Worm (Caenorhabditis elegans) whole organism, L3 larva: Measurements from ENCODE around the gene F56D6.6.

ENCODE experiments used
- R02D3.7 ChIP-seq: fragments of 150-350 bp; optimal IDR thresholded peaks from 2 replicates; lab custom pipeline; 2014; ENCODE audit warnings: missing biosample characterization, missing genetic modification characterization
- ZK546.5 ChIP-seq: sonication (generic microtip); optimal IDR thresholded peaks from 2 replicates; lab custom pipeline; 2017; ENCODE audit warnings: missing biosample characterization, missing genetic modification characterization
- aly-2 ChIP-seq: fragments of 150-350 bp; optimal IDR thresholded peaks from 2 replicates; lab custom pipeline; 2014; ENCODE audit warnings: missing biosample characterization, missing genetic modification characterization
- ama-1 ChIP-seq: fragments of 150-350 bp; optimal IDR thresholded peaks from 2 replicates; lab custom pipeline; 2018
- ceh-16 ChIP-seq: sonication (generic microtip); optimal IDR thresholded peaks from 2 replicates; lab custom pipeline; 2017; ENCODE audit warnings: missing biosample characterization, missing genetic modification characterization
- ceh-28 ChIP-seq: fragments of 150-350 bp; optimal IDR thresholded peaks from 2 replicates; lab custom pipeline; 2014; ENCODE audit warnings: missing biosample characterization, missing genetic modification reagents, missing genetic modification characterization
- ceh-82 ChIP-seq: fragments of 150-350 bp; optimal IDR thresholded peaks from 2 replicates; lab custom pipeline; 2014; ENCODE audit warnings: missing biosample characterization, missing genetic modification characterization
- ceh-9 ChIP-seq: sonication (generic microtip); optimal IDR thresholded peaks from 2 replicates; lab custom pipeline; 2018; ENCODE audit warnings: missing biosample characterization, missing genetic modification characterization
- daf-12 ChIP-seq: fragments of 150-350 bp; optimal IDR thresholded peaks from 2 replicates; lab custom pipeline; 2014; ENCODE audit warnings: missing biosample characterization, missing genetic modification reagents, missing genetic modification characterization
- egl-27 ChIP-seq: sonication (generic microtip); optimal IDR thresholded peaks from 4 replicates; lab custom pipeline; 2017; ENCODE audit warnings: missing biosample characterization, missing genetic modification reagents, missing genetic modification characterization
- egl-5 ChIP-seq: fragments of 150-350 bp; optimal IDR thresholded peaks from 2 replicates; lab custom pipeline; 2017; ENCODE audit warnings: missing biosample characterization, missing genetic modification reagents, missing genetic modification characterization, inconsistent platforms
- elt-1 ChIP-seq: fragments of 150-350 bp; optimal IDR thresholded peaks from 2 replicates; lab custom pipeline; 2014; ENCODE audit warnings: missing biosample characterization, missing genetic modification characterization
- elt-2 ChIP-seq: sonication (generic microtip); optimal IDR thresholded peaks from 2 replicates; lab custom pipeline; 2016; ENCODE audit warnings: missing genetic modification reagents, mild to moderate bottlenecking, missing genetic modification characterization, missing compliant biosample characterization
- elt-3 ChIP-seq, 3 experiments: fragments of 150-350 bp in 1 of 3; sonication (generic microtip) in 2 of 3; optimal IDR thresholded peaks; 2 replicates in 2 of 3; 4 replicates in 1 of 3; lab custom pipeline; 2014 to 2017; ENCODE audit warnings: missing biosample characterization in 3 of 3, missing genetic modification characterization in 3 of 3
- eor-1 ChIP-seq, 2 experiments: fragments of 150-350 bp; optimal IDR thresholded peaks; 2 replicates each; lab custom pipeline; 2014 to 2018; ENCODE audit warnings: missing biosample characterization in 2 of 2, missing genetic modification characterization in 2 of 2
- fkh-10 ChIP-seq: sonication (generic microtip); optimal IDR thresholded peaks from 2 replicates; lab custom pipeline; 2017; ENCODE audit warnings: missing biosample characterization, missing genetic modification reagents, missing genetic modification characterization
- fkh-2 ChIP-seq: fragments of 150-350 bp; optimal IDR thresholded peaks from 2 replicates; lab custom pipeline; 2014; ENCODE audit warnings: missing biosample characterization, missing genetic modification reagents, missing genetic modification characterization
- fos-1 ChIP-seq: fragments of 150-350 bp; optimal IDR thresholded peaks from 2 replicates; lab custom pipeline; 2014; ENCODE audit warnings: missing biosample characterization, missing genetic modification characterization
- hmg-11 ChIP-seq: sonication (generic microtip); optimal IDR thresholded peaks from 2 replicates; lab custom pipeline; 2016; ENCODE audit warnings: missing genetic modification characterization, missing compliant biosample characterization
- jun-1 ChIP-seq: fragments of 150-350 bp; optimal IDR thresholded peaks from 2 replicates; lab custom pipeline; 2014; ENCODE audit warnings: missing biosample characterization, missing genetic modification reagents, missing genetic modification characterization
- lin-15B ChIP-seq: fragments of 150-350 bp; optimal IDR thresholded peaks from 2 replicates; lab custom pipeline; 2014; ENCODE audit warnings: missing biosample characterization, missing genetic modification characterization
- lin-39 ChIP-seq: fragments of 150-350 bp; optimal IDR thresholded peaks from 2 replicates; lab custom pipeline; 2018; ENCODE audit warnings: missing biosample characterization, missing genetic modification reagents, missing genetic modification characterization
- lsy-12 ChIP-seq: sonication (generic microtip); optimal IDR thresholded peaks from 2 replicates; lab custom pipeline; 2016; ENCODE audit warnings: mild to moderate bottlenecking, missing genetic modification characterization, missing compliant biosample characterization
- mdl-1 ChIP-seq: fragments of 150-350 bp; optimal IDR thresholded peaks from 2 replicates; lab custom pipeline; 2014; ENCODE audit warnings: missing biosample characterization, missing genetic modification characterization
- mml-1 ChIP-seq: fragments of 150-350 bp; sonication (generic microtip); optimal IDR thresholded peaks from 3 replicates; lab custom pipeline; 2014; ENCODE audit warnings: missing biosample characterization, missing genetic modification characterization
- nfya-1 ChIP-seq: sonication (generic microtip); optimal IDR thresholded peaks from 2 replicates; lab custom pipeline; 2017; ENCODE audit warnings: missing genetic modification characterization, mild to moderate bottlenecking, missing compliant biosample characterization, antibody characterized with exemption, moderate library complexity; ENCODE audit not compliant: insufficient read depth
- nhr-11 ChIP-seq: fragments of 150-350 bp; optimal IDR thresholded peaks from 2 replicates; lab custom pipeline; 2014; ENCODE audit warnings: missing biosample characterization, missing genetic modification characterization
- nhr-12 ChIP-seq: fragments of 150-350 bp; optimal IDR thresholded peaks from 2 replicates; lab custom pipeline; 2014; ENCODE audit warnings: missing biosample characterization, missing genetic modification characterization
- nhr-23 ChIP-seq: fragments of 150-350 bp; optimal IDR thresholded peaks from 2 replicates; lab custom pipeline; 2014; ENCODE audit warnings: missing biosample characterization, missing genetic modification reagents, missing genetic modification characterization
- nhr-237 ChIP-seq: fragments of 150-350 bp; optimal IDR thresholded peaks from 2 replicates; lab custom pipeline; 2014; ENCODE audit warnings: missing biosample characterization, missing genetic modification characterization
- nhr-25 ChIP-seq: sonication (generic microtip); optimal IDR thresholded peaks from 2 replicates; lab custom pipeline; 2017; ENCODE audit warnings: missing biosample characterization, missing genetic modification characterization
- nhr-28 ChIP-seq: fragments of 150-350 bp; optimal IDR thresholded peaks from 2 replicates; lab custom pipeline; 2014; ENCODE audit warnings: missing biosample characterization, missing genetic modification characterization
- nhr-43 ChIP-seq: sonication (generic microtip); optimal IDR thresholded peaks from 2 replicates; lab custom pipeline; 2016; ENCODE audit warnings: mild to moderate bottlenecking, missing genetic modification characterization, missing compliant biosample characterization; ENCODE audit not compliant: poor library complexity, severe bottlenecking
- nhr-67 ChIP-seq: fragments of 150-350 bp; optimal IDR thresholded peaks from 2 replicates; lab custom pipeline; 2014; ENCODE audit warnings: missing biosample characterization, missing genetic modification characterization
- nhr-76 ChIP-seq: fragments of 150-350 bp; sonication (generic microtip); optimal IDR thresholded peaks from 5 replicates; lab custom pipeline; 2014; ENCODE audit warnings: missing biosample characterization, missing genetic modification characterization
- nhr-77 ChIP-seq: fragments of 150-350 bp; optimal IDR thresholded peaks from 2 replicates; lab custom pipeline; 2014; ENCODE audit warnings: missing biosample characterization, missing genetic modification characterization
- pha-4 ChIP-seq: fragments of 150-350 bp; optimal IDR thresholded peaks from 2 replicates; lab custom pipeline; 2014; ENCODE audit warnings: missing biosample characterization, missing genetic modification reagents, missing genetic modification characterization
- pqm-1 ChIP-seq: fragments of 150-350 bp; optimal IDR thresholded peaks from 2 replicates; lab custom pipeline; 2017; ENCODE audit warnings: missing biosample characterization, missing genetic modification characterization, inconsistent platforms
- sea-2 ChIP-seq: fragments of 150-350 bp; sonication (generic microtip); optimal IDR thresholded peaks from 4 replicates; lab custom pipeline; 2014; ENCODE audit warnings: missing biosample characterization, missing genetic modification reagents, missing genetic modification characterization
- skn-1 ChIP-seq: fragments of 150-350 bp; optimal IDR thresholded peaks from 2 replicates; lab custom pipeline; 2014; ENCODE audit warnings: missing biosample characterization, missing genetic modification characterization
- snpc-4 ChIP-seq: fragments of 150-350 bp; optimal IDR thresholded peaks from 2 replicates; lab custom pipeline; 2014; ENCODE audit warnings: missing biosample characterization, missing genetic modification characterization
- tbx-2 ChIP-seq: sonication (generic microtip); optimal IDR thresholded peaks from 2 replicates; lab custom pipeline; 2016; ENCODE audit warnings: mild to moderate bottlenecking, missing genetic modification characterization, missing compliant biosample characterization
- unc-39 ChIP-seq: sonication (generic microtip); optimal IDR thresholded peaks from 4 replicates; lab custom pipeline; 2017; ENCODE audit warnings: missing biosample characterization, missing genetic modification characterization
- unc-62 ChIP-seq: fragments of 150-350 bp; sonication (generic microtip); optimal IDR thresholded peaks from 4 replicates; lab custom pipeline; 2014; ENCODE audit warnings: missing biosample characterization, missing genetic modification reagents, missing genetic modification characterization
- zag-1 ChIP-seq: fragments of 150-350 bp; optimal IDR thresholded peaks from 2 replicates; lab custom pipeline; 2014; ENCODE audit warnings: missing biosample characterization, missing genetic modification characterization
- ztf-11 ChIP-seq: fragments of 150-350 bp; optimal IDR thresholded peaks from 2 replicates; lab custom pipeline; 2014; ENCODE audit warnings: missing biosample characterization, missing genetic modification characterization
- ztf-4 ChIP-seq: fragments of 150-350 bp; optimal IDR thresholded peaks from 2 replicates; lab custom pipeline; 2014; ENCODE audit warnings: missing biosample characterization, missing genetic modification characterization

The F56D6.6 gene

ce11 chrIV:3875260-3875659 lies 27.8 kb upstream of the F56D6.6 start:
- TF ChIP-seq pha-4 (tag; lab: Kevin White, UChicago) (peak; percentile 80), ceh-28 (no peak), lin-15B (tag; lab: Kevin White, UChicago) (peak; percentile 30), ZK546.5 (tag; lab: Kevin White, UChicago) (no peak), egl-5 (tag; lab: Kevin White, UChicago) (peak; percentile 100), tbx-2 (tag; lab: Kevin White, UChicago) (no peak), nhr-237 (tag; lab: Kevin White, UChicago) (no peak), nhr-12 (tag; lab: Kevin White, UChicago) (no peak), mml-1 (tag; lab: Kevin White, UChicago) (no peak), daf-12 (tag; lab: Kevin White, UChicago) (no peak), R02D3.7 (no peak), ztf-4 (tag; lab: Kevin White, UChicago) (no peak), nhr-28 (tag; lab: Kevin White, UChicago) (no peak), lin-39 (peak; percentile 66), egl-27 (tag; lab: Kevin White, UChicago) (peak; percentile 63), elt-3 (tag; optimal IDR thresholded peaks at IDR 0.05; lab: Kevin White, UChicago) (no peak), aly-2 (no peak), nhr-11 (tag; lab: Kevin White, UChicago) (no peak), unc-62 (GFP tag; lab: Kevin White, UChicago) (no peak), snpc-4 (tag; lab: Kevin White, UChicago) (peak; percentile 22), jun-1 (peak; percentile 85), ceh-82 (no peak), ztf-11 (no peak), zag-1 (tag; lab: Kevin White, UChicago) (no peak), elt-1 (tag; lab: Kevin White, UChicago) (no peak), nhr-25 (tag; lab: Kevin White, UChicago) (no peak), eor-1 (tag; optimal IDR thresholded peaks at IDR 0.05; lab: Kevin White, UChicago) (no peak), fos-1 (tag; lab: Kevin White, UChicago) (peak; percentile 66), mdl-1 (no peak), ama-1 (no peak), skn-1 (tag; lab: Kevin White, UChicago) (no peak), nfya-1 (tag; lab: Kevin White, UChicago) (peak; percentile 12), nhr-77 (tag; lab: Kevin White, UChicago) (no peak), elt-2 (tag; lab: Kevin White, UChicago) (peak; percentile 19), nhr-43 (no peak), fkh-10 (GFP tag; lab: Kevin White, UChicago) (no peak), nhr-67 (tag; lab: Kevin White, UChicago) (no peak), pqm-1 (peak; percentile 31), ceh-9 (tag; lab: Kevin White, UChicago) (no peak), sea-2 (GFP tag; lab: Kevin White, UChicago) (no peak), nhr-23 (tag; lab: Kevin White, UChicago) (peak; percentile 31), nhr-76 (tag; lab: Kevin White, UChicago) (no peak), ceh-16 (no peak), lsy-12 (tag; lab: Kevin White, UChicago) (no peak), hmg-11 (tag; lab: Kevin White, UChicago) (no peak), unc-39 (tag; lab: Kevin White, UChicago) (no peak), fkh-2 (tag; lab: Kevin White, UChicago) (no peak)
- TF ChIP-seq, all 47 proteins: peak for 12

ce11 chrIV:3876955-3877354 lies 26.1 kb upstream of the F56D6.6 start:
- TF ChIP-seq lin-15B (tag; lab: Kevin White, UChicago): no peak
- TF ChIP-seq, all 47 proteins: peak for 0
